Worm (Caenorhabditis elegans) whole organism, L4/young adult: ENCODE measurements around the gene fig-1.
A peak's percentile ranks its signal among the peaks of the same experiment; 100 is the strongest.

Source experiments
- W03F9.2 ChIP-seq: fragments of 150-350 bp; optimal IDR thresholded peaks from 2 replicates; lab custom pipeline; 2014; ENCODE audit warnings: missing biosample characterization, missing genetic modification characterization
- him-1 ChIP-seq: sonication (generic microtip); optimal IDR thresholded peaks from 2 replicates; lab custom pipeline; 2016; ENCODE audit warnings: missing genotype, missing genetic modification reagents, missing genetic modification characterization, missing compliant biosample characterization

DNA sequence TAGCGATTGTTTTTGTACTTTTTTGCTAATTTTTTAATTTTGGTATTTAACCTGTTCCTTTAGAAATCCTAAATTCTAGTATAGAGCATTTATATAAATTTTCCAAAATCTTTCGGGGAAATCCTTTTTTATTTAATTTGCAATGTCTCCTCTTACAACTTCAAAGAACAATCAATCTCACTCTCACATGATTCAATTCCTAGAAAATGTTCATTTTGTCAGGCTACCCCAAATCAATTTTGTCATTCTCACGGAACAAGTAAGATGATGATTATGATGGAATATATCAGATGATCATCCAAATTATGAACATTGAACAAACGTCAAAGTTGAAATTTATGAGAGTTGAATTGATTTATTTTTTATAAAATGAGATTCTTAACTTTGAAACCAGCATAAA, 43.7 kb downstream of the fig-1 start:
- TF ChIP-seq him-1 (tag; lab: Kevin White, UChicago) (no peak), W03F9.2 (peak; percentile 10)
